Worm (Caenorhabditis elegans) whole organism, early embryonic: ENCODE results near the gene C16B8.4.

Experiments used
- B0310.2 ChIP-seq: sonication (generic microtip); optimal IDR thresholded peaks from 2 replicates; lab custom pipeline; 2016; ENCODE audit warnings: mild to moderate bottlenecking, missing genetic modification characterization, missing compliant biosample characterization
- F13C5.2 ChIP-seq: sonication (generic microtip); optimal IDR thresholded peaks from 2 replicates; lab custom pipeline; 2017; ENCODE audit warnings: mild to moderate bottlenecking, missing genetic modification characterization, inconsistent platforms, missing compliant biosample characterization
- aly-1 ChIP-seq: sonication (generic microtip); optimal IDR thresholded peaks from 2 replicates; lab custom pipeline; 2016; ENCODE audit warnings: missing genetic modification characterization, missing compliant biosample characterization
- ama-1 ChIP-seq: fragments of 150-350 bp; optimal IDR thresholded peaks from 2 replicates; lab custom pipeline; 2014
- ceh-13 ChIP-seq: fragments of 200-800 bp; sonication (Bioruptor generic); optimal IDR thresholded peaks from 2 replicates; lab custom pipeline; 2018; ENCODE audit warnings: mild to moderate bottlenecking, missing genetic modification characterization, missing compliant biosample characterization
- ceh-36 ChIP-seq: sonication (generic microtip); optimal IDR thresholded peaks from 2 replicates; lab custom pipeline; 2016; ENCODE audit warnings: missing genetic modification characterization, inconsistent platforms, missing compliant biosample characterization
- ets-7 ChIP-seq: sonication (generic microtip); optimal IDR thresholded peaks from 2 replicates; lab custom pipeline; 2016; ENCODE audit warnings: missing genotype, missing genetic modification characterization, missing compliant biosample characterization
- flt-1 ChIP-seq: fragments of 200-800 bp; sonication (Bioruptor generic); IDR thresholded peaks from 2 replicates; pipeline ENCODE4 v1.3.6; 2022; ENCODE audit warnings: missing genetic modification characterization, missing compliant biosample characterization
- hmg-4 ChIP-seq: fragments of 200-800 bp; sonication (Bioruptor generic); optimal IDR thresholded peaks from 2 replicates; lab custom pipeline; 2018; ENCODE audit warnings: mild to moderate bottlenecking, missing genetic modification characterization, missing compliant biosample characterization
- hnd-1 ChIP-seq: sonication (generic microtip); optimal IDR thresholded peaks from 2 replicates; lab custom pipeline; 2016; ENCODE audit warnings: missing genetic modification characterization, missing compliant biosample characterization
- pes-1 ChIP-seq: fragments of 200-800 bp; sonication (Bioruptor generic); IDR thresholded peaks from 2 replicates; pipeline ENCODE4 v1.3.6; 2022; ENCODE audit warnings: missing genetic modification reagents, missing genetic modification characterization, missing compliant biosample characterization
- sea-1 ChIP-seq: fragments of 200-800 bp; sonication (Bioruptor generic); conservative IDR thresholded peaks from 2 replicates; pipeline ENCODE4 v1.3.6; 2022; ENCODE audit warnings: missing genetic modification characterization, missing compliant biosample characterization
- tbx-11 ChIP-seq: fragments of 200-800 bp; sonication (Bioruptor generic); IDR thresholded peaks from 2 replicates; pipeline ENCODE4 v1.3.6; 2022; ENCODE audit warnings: missing genetic modification characterization, missing compliant biosample characterization
- tra-4 ChIP-seq: sonication (generic microtip); optimal IDR thresholded peaks from 2 replicates; lab custom pipeline; 2017; ENCODE audit warnings: missing genetic modification characterization, missing compliant biosample characterization

- no peak for TF ChIP-seq ceh-36 (tag; lab: Kevin White, UChicago)
- no peak for TF ChIP-seq ama-1 (lab: Kevin White, UChicago)
- TF ChIP-seq hnd-1 (tag; lab: Kevin White, UChicago), result no peak
- no peak for TF ChIP-seq aly-1 (tag; lab: Kevin White, UChicago)
- TF ChIP-seq hmg-4 (GFP tag; lab: Kevin White, UChicago), result no peak
- TF ChIP-seq pes-1 (GFP tag; lab: Robert Waterston, UW), result no peak
- TF ChIP-seq ets-7 (tag; lab: Kevin White, UChicago), result no peak
- TF ChIP-seq sea-1 (GFP tag; lab: Robert Waterston, UW), result no peak
- TF ChIP-seq ceh-13 (GFP tag; lab: Kevin White, UChicago), result no peak
- TF ChIP-seq flt-1 (GFP tag; lab: Robert Waterston, UW), result no peak
- TF ChIP-seq tbx-11 (GFP tag; lab: Robert Waterston, UW), result no peak
- no peak for TF ChIP-seq B0310.2 (tag; lab: Kevin White, UChicago)
- TF ChIP-seq F13C5.2 (tag; lab: Kevin White, UChicago), result no peak
- TF ChIP-seq tra-4 (tag; lab: Kevin White, UChicago), result no peak
These were observed 17.1 kb upstream of the C16B8.4 start for ce11 chrX:3990495-3990894.
